Fruit fly (Drosophila melanogaster) whole organism, embryonic: Measurements from ENCODE around the gene fog.

ENCODE experiments used
- ATbp ChIP-seq: fragments of 200-800 bp; sonication (Bioruptor generic); optimal IDR thresholded peaks from 2 replicates; lab custom pipeline; 2017; ENCODE audit warnings: missing biosample characterization, mild to moderate bottlenecking, missing genetic modification characterization, missing genetic modification reagents
- CG10267 ChIP-seq: fragments of 200-800 bp; sonication (Bioruptor generic); optimal IDR thresholded peaks from 2 replicates; lab custom pipeline; 2018; ENCODE audit warnings: missing biosample characterization, mild to moderate bottlenecking, missing genetic modification characterization, moderate library complexity
- CG10274 ChIP-seq: fragments of 200-800 bp; sonication (Bioruptor generic); optimal IDR thresholded peaks from 3 replicates; lab custom pipeline; 2017; ENCODE audit warnings: missing biosample characterization, mild to moderate bottlenecking, missing genetic modification characterization
- CG12659 ChIP-seq: fragments of 200-800 bp; sonication (Bioruptor generic); optimal IDR thresholded peaks from 3 replicates; lab custom pipeline; 2017; ENCODE audit warnings: mild to moderate bottlenecking, missing biosample characterization, missing genetic modification reagents, missing genetic modification characterization
- CG13287 ChIP-seq: fragments of 200-800 bp; sonication (Bioruptor generic); IDR thresholded peaks from 2 replicates; pipeline ENCODE4 v1.3.6; 2022; ENCODE audit warnings: missing biosample characterization, missing genetic modification characterization; ENCODE audit not compliant: partially characterized antibody
- CG1602 ChIP-seq: fragments of 200-800 bp; sonication (Bioruptor generic); optimal IDR thresholded peaks from 3 replicates; lab custom pipeline; 2016; ENCODE audit warnings: missing biosample characterization, missing genetic modification characterization
- CG16779 ChIP-seq: fragments of 200-800 bp; sonication (Bioruptor generic); IDR thresholded peaks from 2 replicates; pipeline ENCODE4 v1.3.6; 2022; ENCODE audit warnings: missing biosample characterization, missing genetic modification characterization
- CG16813 ChIP-seq: fragments of 200-800 bp; sonication (Bioruptor generic); IDR thresholded peaks from 3 replicates; pipeline ENCODE4 v1.3.6; 2022; ENCODE audit warnings: missing biosample characterization, missing genetic modification characterization; ENCODE audit not compliant: partially characterized antibody
- CG17328 ChIP-seq: fragments of 200-800 bp; sonication (Bioruptor generic); IDR thresholded peaks from 2 replicates; pipeline ENCODE4 v1.3.6; 2022; ENCODE audit warnings: missing biosample characterization, missing genetic modification characterization
- CG17361 ChIP-seq: fragments of 200-800 bp; sonication (Bioruptor generic); IDR thresholded peaks from 3 replicates; pipeline ENCODE4 v1.3.6; 2022; ENCODE audit warnings: missing biosample characterization, missing genetic modification characterization
- CG17912 ChIP-seq: fragments of 200-800 bp; sonication (Bioruptor generic); optimal IDR thresholded peaks from 2 replicates; lab custom pipeline; 2018; ENCODE audit warnings: missing biosample characterization, mild to moderate bottlenecking, missing genetic modification characterization
- CG18764 ChIP-seq: fragments of 200-800 bp; sonication (Bioruptor generic); optimal IDR thresholded peaks from 3 replicates; lab custom pipeline; 2016; ENCODE audit warnings: missing biosample characterization, missing genetic modification characterization
- CG2678 ChIP-seq: fragments of 200-800 bp; sonication (Bioruptor generic); optimal IDR thresholded peaks from 3 replicates; lab custom pipeline; 2019; ENCODE audit warnings: missing biosample characterization, mild to moderate bottlenecking, missing genetic modification characterization, moderate library complexity
- CG2889 ChIP-seq: fragments of 200-800 bp; sonication (Bioruptor generic); IDR thresholded peaks from 3 replicates; pipeline ENCODE4 v1.3.6; 2022; ENCODE audit warnings: missing biosample characterization, missing genetic modification characterization
- CG31224 ChIP-seq: fragments of 200-800 bp; sonication (Bioruptor generic); IDR thresholded peaks from 2 replicates; pipeline ENCODE4 v1.3.6; 2022; ENCODE audit warnings: missing biosample characterization, missing genetic modification characterization
- CG3163 ChIP-seq: fragments of 200-800 bp; sonication (Bioruptor generic); optimal IDR thresholded peaks from 3 replicates; lab custom pipeline; 2016; ENCODE audit warnings: missing biosample characterization, missing genetic modification characterization
- CG32767 ChIP-seq: fragments of 200-800 bp; sonication (Bioruptor generic); IDR thresholded peaks from 2 replicates; pipeline ENCODE4 v1.3.6; 2022; ENCODE audit warnings: missing biosample characterization, missing genetic modification characterization
- CG4404 ChIP-seq: fragments of 200-800 bp; sonication (Bioruptor generic); IDR thresholded peaks from 2 replicates; pipeline ENCODE4 v1.3.6; 2022; ENCODE audit warnings: missing biosample characterization, missing genetic modification characterization
- CG4424 ChIP-seq: fragments of 200-800 bp; sonication (Bioruptor generic); optimal IDR thresholded peaks from 3 replicates; lab custom pipeline; 2016; ENCODE audit warnings: missing biosample characterization, missing genetic modification characterization
- CG4617 ChIP-seq: fragments of 200-800 bp; sonication (Bioruptor generic); optimal IDR thresholded peaks from 3 replicates; lab custom pipeline; 2016; ENCODE audit warnings: missing biosample characterization, missing genetic modification characterization, borderline replicate concordance
- CG7745 ChIP-seq: fragments of 200-800 bp; sonication (Bioruptor generic); optimal IDR thresholded peaks from 2 replicates; lab custom pipeline; 2018; ENCODE audit warnings: missing biosample characterization, mild to moderate bottlenecking, missing genetic modification characterization, moderate library complexity
- CG7786 ChIP-seq: fragments of 200-800 bp; sonication (Bioruptor generic); optimal IDR thresholded peaks from 2 replicates; lab custom pipeline; 2016; ENCODE audit warnings: missing biosample characterization, missing genetic modification characterization
- CG8765 ChIP-seq: fragments of 200-800 bp; sonication (Bioruptor generic); IDR thresholded peaks from 2 replicates; pipeline ENCODE4 v1.3.6; 2022; ENCODE audit warnings: missing biosample characterization, missing genetic modification characterization
- CG8944 ChIP-seq: fragments of 200-800 bp; sonication (Bioruptor generic); optimal IDR thresholded peaks from 3 replicates; lab custom pipeline; 2016; ENCODE audit warnings: missing biosample characterization, missing genetic modification characterization
- CG9437 ChIP-seq: fragments of 200-800 bp; sonication (Bioruptor generic); optimal IDR thresholded peaks from 2 replicates; lab custom pipeline; 2018; ENCODE audit warnings: missing biosample characterization, mild to moderate bottlenecking, missing genetic modification characterization
- D ChIP-seq, 2 experiments: fragments of 200-800 bp in 1 of 2; fragments of >200 bp in 1 of 2; sonication (Bioruptor generic) in 1 of 2; optimal IDR thresholded peaks; 2 replicates in 1 of 2; 3 replicates in 1 of 2; lab custom pipeline; 2017; ENCODE audit warnings: mild to moderate bottlenecking in 1 of 2, missing biosample characterization in 1 of 2, missing genetic modification characterization in 1 of 2, missing genetic modification reagents in 1 of 2
- Dbx ChIP-seq: fragments of 200-800 bp; sonication (Bioruptor generic); IDR thresholded peaks from 3 replicates; pipeline ENCODE4 v1.3.6; 2022; ENCODE audit warnings: missing biosample characterization, missing genetic modification characterization
- Doc2 ChIP-seq: fragments of 200-800 bp; sonication (Bioruptor generic); IDR thresholded peaks from 2 replicates; pipeline ENCODE4 v1.3.6; 2022; ENCODE audit warnings: missing biosample characterization, missing genetic modification characterization
- HLHmδ ChIP-seq: fragments of 200-800 bp; sonication (Bioruptor generic); optimal IDR thresholded peaks from 2 replicates; lab custom pipeline; 2018; ENCODE audit warnings: missing biosample characterization, mild to moderate bottlenecking, missing genetic modification characterization, moderate library complexity
- Jarid2 ChIP-seq: fragments of 200-800 bp; sonication (Bioruptor generic); optimal IDR thresholded peaks from 3 replicates; lab custom pipeline; 2017; ENCODE audit warnings: mild to moderate bottlenecking, missing biosample characterization, missing genetic modification reagents, missing genetic modification characterization
- Kr ChIP-seq: fragments of 200-800 bp; sonication (Bioruptor generic); optimal IDR thresholded peaks from 2 replicates; lab custom pipeline; 2017; ENCODE audit warnings: missing biosample characterization, mild to moderate bottlenecking, missing genetic modification characterization
- Optix ChIP-seq: fragments of 200-800 bp; sonication (Bioruptor generic); IDR thresholded peaks from 3 replicates; pipeline ENCODE4 v1.3.6; 2022; ENCODE audit warnings: missing biosample characterization, missing genetic modification characterization
- Poxn ChIP-seq: fragments of 200-800 bp; sonication (Bioruptor generic); IDR thresholded peaks from 2 replicates; pipeline ENCODE4 v1.3.6; 2022; ENCODE audit warnings: missing biosample characterization, missing genetic modification characterization
- az2 ChIP-seq: fragments of 200-800 bp; sonication (Bioruptor generic); optimal IDR thresholded peaks from 3 replicates; lab custom pipeline; 2016; ENCODE audit warnings: missing biosample characterization, missing genetic modification characterization
- bigmax ChIP-seq: fragments of 200-800 bp; sonication (Bioruptor generic); optimal IDR thresholded peaks from 2 replicates; lab custom pipeline; 2018; ENCODE audit warnings: missing biosample characterization, mild to moderate bottlenecking, missing genetic modification characterization
- cato ChIP-seq: fragments of 200-800 bp; sonication (Bioruptor generic); optimal IDR thresholded peaks from 2 replicates; lab custom pipeline; 2016; ENCODE audit warnings: missing biosample characterization, missing genetic modification characterization, borderline replicate concordance
- cg ChIP-seq: fragments of 200-800 bp; sonication (Bioruptor generic); optimal IDR thresholded peaks from 3 replicates; lab custom pipeline; 2019; ENCODE audit warnings: missing biosample characterization, mild to moderate bottlenecking, missing genetic modification characterization, moderate library complexity
- disco-r ChIP-seq: fragments of 200-800 bp; sonication (Bioruptor generic); optimal IDR thresholded peaks from 2 replicates; lab custom pipeline; 2016; ENCODE audit warnings: missing biosample characterization, missing genetic modification characterization
- eve ChIP-seq, 2 experiments: fragments of >200 bp; optimal IDR thresholded peaks; 2 replicates each; lab custom pipeline; 2017; ENCODE audit warnings: missing biosample characterization in 2 of 2, missing genetic modification characterization in 2 of 2
- fd96Cb ChIP-seq: fragments of 200-800 bp; sonication (Bioruptor generic); optimal IDR thresholded peaks from 2 replicates; lab custom pipeline; 2018; ENCODE audit warnings: missing biosample characterization, mild to moderate bottlenecking, missing genetic modification characterization, moderate library complexity
- pb ChIP-seq: fragments of 200-800 bp; sonication (Bioruptor generic); optimal IDR thresholded peaks from 3 replicates; lab custom pipeline; 2016; ENCODE audit warnings: missing biosample characterization, missing genetic modification characterization
- pzg ChIP-seq: fragments of 200-800 bp; sonication (Bioruptor generic); optimal IDR thresholded peaks from 3 replicates; lab custom pipeline; 2018; ENCODE audit warnings: missing biosample characterization, mild to moderate bottlenecking, missing genetic modification characterization, moderate library complexity
- run ChIP-seq: fragments of 200-800 bp; sonication (Bioruptor generic); optimal IDR thresholded peaks from 3 replicates; lab custom pipeline; 2018; ENCODE audit warnings: missing biosample characterization, mild to moderate bottlenecking, missing genetic modification characterization
- sima ChIP-seq: fragments of 200-800 bp; sonication (Bioruptor generic); optimal IDR thresholded peaks from 2 replicates; lab custom pipeline; 2016; ENCODE audit warnings: missing biosample characterization, missing genetic modification characterization
- sisA ChIP-seq: fragments of 200-800 bp; sonication (Bioruptor generic); IDR thresholded peaks from 2 replicates; pipeline ENCODE4 v1.3.6; 2022; ENCODE audit warnings: missing biosample characterization, missing genetic modification characterization
- slbo ChIP-seq: fragments of 200-800 bp; sonication (Bioruptor generic); IDR thresholded peaks from 2 replicates; pipeline ENCODE4 v1.3.6; 2022; ENCODE audit warnings: missing biosample characterization, missing genetic modification characterization
- tgo ChIP-seq: fragments of 200-800 bp; sonication (Bioruptor generic); IDR thresholded peaks from 3 replicates; pipeline ENCODE4 v1.3.6; 2022; ENCODE audit warnings: missing biosample characterization, missing genetic modification characterization
- tna ChIP-seq: fragments of 200-800 bp; sonication (Bioruptor generic); IDR thresholded peaks from 2 replicates; pipeline ENCODE4 v1.3.6; 2022; ENCODE audit warnings: missing biosample characterization, missing genetic modification characterization; ENCODE audit not compliant: partially characterized antibody
- unc-4 ChIP-seq: fragments of 200-800 bp; sonication (Bioruptor generic); IDR thresholded peaks from 2 replicates; pipeline ENCODE4 v1.3.6; 2022; ENCODE audit warnings: missing biosample characterization, missing genetic modification characterization; ENCODE audit not compliant: partially characterized antibody
- zen ChIP-seq: fragments of 200-800 bp; sonication (Bioruptor generic); optimal IDR thresholded peaks from 3 replicates; lab custom pipeline; 2018; ENCODE audit warnings: missing biosample characterization, mild to moderate bottlenecking, missing genetic modification characterization, moderate library complexity

The fog gene

dm6 chrX:22833534-22833933 lies 21.5 kb downstream of the fog start (continued):
- TF ChIP-seq CG32767 (GFP tag; lab: Robert Waterston, UW), result 0 out of 2 replicates have a peak, but pooled peaks have one; percentile 29
- TF ChIP-seq CG1602 (GFP tag; lab: Kevin White, UChicago), result peak; percentile 12
- TF ChIP-seq az2 (GFP tag; lab: Kevin White, UChicago), result peak; percentile 59
- TF ChIP-seq CG17361 (GFP tag; lab: Robert Waterston, UW), result peak; percentile 52; the same call in 1 of the 3 replicates
- no peak for TF ChIP-seq CG9437
- no peak for TF ChIP-seq Doc2 (GFP tag; lab: Robert Waterston, UW)
- TF ChIP-seq CG16779, result no peak
- TF ChIP-seq CG7786 (GFP tag; lab: Kevin White, UChicago), result no peak
- no peak for TF ChIP-seq CG13287
- TF ChIP-seq CG8944 (GFP tag; lab: Kevin White, UChicago), result peak; percentile 26
- TF ChIP-seq unc-4 (GFP tag; lab: Robert Waterston, UW), result no peak
- TF ChIP-seq CG4404, result peak; percentile 13; the same call in 1 of the 2 replicates
- TF ChIP-seq CG18764 (GFP tag; lab: Kevin White, UChicago), result peak; percentile 22
- no peak for TF ChIP-seq CG3163 (GFP tag; lab: Kevin White, UChicago)
- TF ChIP-seq Optix (GFP tag; lab: Robert Waterston, UW), result peak; percentile 43; the same call in 1 of the 3 replicates
- no peak for TF ChIP-seq pb
- no peak for TF ChIP-seq CG17328
- TF ChIP-seq CG16813 (GFP tag; lab: Robert Waterston, UW), result no peak
- TF ChIP-seq disco-r, result no peak
- TF ChIP-seq cato (GFP tag; lab: Kevin White, UChicago), result peak; percentile 20
- TF ChIP-seq CG12659, result no peak
- TF ChIP-seq tna (GFP tag; lab: Robert Waterston, UW), result no peak
- peak; percentile 71 for TF ChIP-seq CG4424 (GFP tag; lab: Kevin White, UChicago)
- TF ChIP-seq Jarid2 (GFP tag; lab: Kevin White, UChicago), result no peak
- TF ChIP-seq slbo (GFP tag; lab: Robert Waterston, UW), result no peak
- TF ChIP-seq tgo, result peak; percentile 37; the same call in 1 of the 3 replicates
- no peak for TF ChIP-seq HLHmδ (GFP tag; lab: Kevin White, UChicago)
- TF ChIP-seq Poxn (GFP tag; lab: Robert Waterston, UW), result no peak
- TF ChIP-seq zen (tag; lab: Kevin White, UChicago), result peak; percentile 4
- no peak for TF ChIP-seq Dbx (GFP tag; lab: Robert Waterston, UW)
- no peak for TF ChIP-seq CG8765 (GFP tag; lab: Robert Waterston, UW)
- peak; percentile 57 for TF ChIP-seq CG2678 (tag; lab: Kevin White, UChicago)
- TF ChIP-seq CG2889 (GFP tag; lab: Robert Waterston, UW), result 0 out of 3 replicates have a peak, but pooled peaks have one; percentile 25
- no peak for TF ChIP-seq Kr (GFP tag; lab: Kevin White, UChicago)
- TF ChIP-seq eve (GFP tag; optimal IDR thresholded peaks at IDR 0.05; lab: Kevin White, UChicago), result peak in 1 of 2 experiments; percentile 66
- TF ChIP-seq CG17912 (GFP tag; lab: Kevin White, UChicago), result no peak
- TF ChIP-seq CG4617, result no peak
- TF ChIP-seq CG31224 (GFP tag; lab: Robert Waterston, UW), result no peak
- TF ChIP-seq CG10267 (tag; lab: Kevin White, UChicago), result peak; percentile 21
- TF ChIP-seq cg (GFP tag; lab: Kevin White, UChicago), result no peak
- no peak for TF ChIP-seq bigmax (GFP tag; lab: Kevin White, UChicago)
- TF ChIP-seq run, result peak; percentile 29
- peak; percentile 50 for TF ChIP-seq ATbp
- no peak for TF ChIP-seq pzg
- no peak for TF ChIP-seq CG10274
- TF ChIP-seq CG7745 (tag; lab: Kevin White, UChicago), result no peak
- TF ChIP-seq sisA (GFP tag; lab: Robert Waterston, UW), result peak; percentile 76
- TF ChIP-seq sima (GFP tag; lab: Kevin White, UChicago), result no peak
- TF ChIP-seq D (optimal IDR thresholded peaks at IDR 0.05; lab: Kevin White, UChicago), result no peak
- TF ChIP-seq D (GFP tag; optimal IDR thresholded peaks at IDR 0.05; lab: Kevin White, UChicago), result peak; percentile 56
- TF ChIP-seq fd96Cb (tag; lab: Kevin White, UChicago), result peak; percentile 73
